Fruit fly (Drosophila melanogaster) whole organism, embryonic: ENCODE data around the gene Send1.

ENCODE experiments used
- Abd-B ChIP-seq: fragments of 200-800 bp; sonication (Bioruptor generic); optimal IDR thresholded peaks from 2 replicates; lab custom pipeline; 2018; ENCODE audit warnings: missing biosample characterization, mild to moderate bottlenecking, missing genetic modification characterization, moderate library complexity
- Asciz ChIP-seq: fragments of 200-800 bp; sonication (Bioruptor generic); optimal IDR thresholded peaks from 2 replicates; lab custom pipeline; 2017; ENCODE audit warnings: missing biosample characterization, mild to moderate bottlenecking, missing genetic modification characterization, missing genetic modification reagents
- Atf6 ChIP-seq: fragments of 200-800 bp; sonication (Bioruptor generic); IDR thresholded peaks from 2 replicates; pipeline ENCODE4 v1.3.6; 2022; ENCODE audit warnings: missing biosample characterization, missing genetic modification characterization
- CG10147 ChIP-seq: fragments of 200-800 bp; sonication (Bioruptor generic); optimal IDR thresholded peaks from 2 replicates; lab custom pipeline; 2019; ENCODE audit warnings: missing biosample characterization, mild to moderate bottlenecking, missing genetic modification characterization, moderate library complexity
- CG11560 ChIP-seq: fragments of 200-800 bp; sonication (Bioruptor generic); IDR thresholded peaks from 3 replicates; pipeline ENCODE4 v1.3.6; 2022; ENCODE audit warnings: missing biosample characterization, missing genetic modification characterization
- CG13624 ChIP-seq: fragments of 200-800 bp; sonication (Bioruptor generic); optimal IDR thresholded peaks from 2 replicates; lab custom pipeline; 2016; ENCODE audit warnings: missing biosample characterization, missing genetic modification characterization
- CG15073 ChIP-seq: fragments of 200-800 bp; sonication (Bioruptor generic); optimal IDR thresholded peaks from 2 replicates; lab custom pipeline; 2016; ENCODE audit warnings: missing biosample characterization, missing genetic modification characterization
- CG17359 ChIP-seq: fragments of 200-800 bp; sonication (Bioruptor generic); optimal IDR thresholded peaks from 3 replicates; lab custom pipeline; 2018; ENCODE audit warnings: missing biosample characterization, mild to moderate bottlenecking, missing genetic modification characterization, moderate library complexity
- CG17385 ChIP-seq: fragments of 200-800 bp; sonication (Bioruptor generic); optimal IDR thresholded peaks from 3 replicates; lab custom pipeline; 2018; ENCODE audit warnings: missing biosample characterization, mild to moderate bottlenecking, missing genetic modification characterization
- CG2120 ChIP-seq: fragments of 200-800 bp; sonication (Bioruptor generic); optimal IDR thresholded peaks from 3 replicates; lab custom pipeline; 2016; ENCODE audit warnings: missing biosample characterization, missing genetic modification characterization
- CG2129 ChIP-seq: fragments of 200-800 bp; sonication (Bioruptor generic); IDR thresholded peaks from 2 replicates; pipeline ENCODE4 v1.3.6; 2022; ENCODE audit warnings: missing biosample characterization, missing genetic modification characterization; ENCODE audit not compliant: partially characterized antibody
- CG2678 ChIP-seq: fragments of 200-800 bp; sonication (Bioruptor generic); optimal IDR thresholded peaks from 3 replicates; lab custom pipeline; 2019; ENCODE audit warnings: missing biosample characterization, mild to moderate bottlenecking, missing genetic modification characterization, moderate library complexity
- CG3065 ChIP-seq: fragments of 200-800 bp; sonication (Bioruptor generic); optimal IDR thresholded peaks from 2 replicates; lab custom pipeline; 2016; ENCODE audit warnings: missing biosample characterization, missing genetic modification characterization
- CG31441 ChIP-seq: fragments of 200-800 bp; sonication (Bioruptor generic); IDR thresholded peaks from 2 replicates; pipeline ENCODE4 v1.3.6; 2022; ENCODE audit warnings: missing biosample characterization, missing genetic modification characterization
- CG3163 ChIP-seq: fragments of 200-800 bp; sonication (Bioruptor generic); optimal IDR thresholded peaks from 3 replicates; lab custom pipeline; 2016; ENCODE audit warnings: missing biosample characterization, missing genetic modification characterization
- CG32532 ChIP-seq: fragments of 200-800 bp; sonication (Bioruptor generic); IDR thresholded peaks from 2 replicates; pipeline ENCODE4 v1.3.6; 2022; ENCODE audit warnings: missing biosample characterization, missing genetic modification characterization
- CG4404 ChIP-seq: fragments of 200-800 bp; sonication (Bioruptor generic); IDR thresholded peaks from 2 replicates; pipeline ENCODE4 v1.3.6; 2022; ENCODE audit warnings: missing biosample characterization, missing genetic modification characterization
- CG4617 ChIP-seq: fragments of 200-800 bp; sonication (Bioruptor generic); optimal IDR thresholded peaks from 3 replicates; lab custom pipeline; 2016; ENCODE audit warnings: missing biosample characterization, missing genetic modification characterization, borderline replicate concordance
- CG7745 ChIP-seq: fragments of 200-800 bp; sonication (Bioruptor generic); optimal IDR thresholded peaks from 2 replicates; lab custom pipeline; 2018; ENCODE audit warnings: missing biosample characterization, mild to moderate bottlenecking, missing genetic modification characterization, moderate library complexity
- CG7963 ChIP-seq: fragments of 200-800 bp; sonication (Bioruptor generic); IDR thresholded peaks from 3 replicates; pipeline ENCODE4 v1.3.6; 2022; ENCODE audit warnings: missing biosample characterization, missing genetic modification characterization; ENCODE audit not compliant: partially characterized antibody
- CG8924 ChIP-seq: fragments of 200-800 bp; optimal IDR thresholded peaks from 3 replicates; lab custom pipeline; 2019; ENCODE audit warnings: missing biosample characterization, mild to moderate bottlenecking, missing genetic modification characterization, moderate library complexity
- D19B ChIP-seq: fragments of 200-800 bp; sonication (Bioruptor generic); optimal IDR thresholded peaks from 2 replicates; lab custom pipeline; 2017; ENCODE audit warnings: missing biosample characterization, mild to moderate bottlenecking, missing genetic modification characterization
- Eip74EF ChIP-seq, 2 experiments: fragments of 200-800 bp in 1 of 2; fragments of >200 bp in 1 of 2; sonication (Bioruptor generic) in 1 of 2; optimal IDR thresholded peaks; 2 replicates each; lab custom pipeline; 2017 to 2019; ENCODE audit warnings: missing biosample characterization in 2 of 2, missing genetic modification characterization in 2 of 2, mild to moderate bottlenecking in 1 of 2, moderate library complexity in 1 of 2
- H15 ChIP-seq: fragments of 200-800 bp; sonication (Bioruptor generic); IDR thresholded peaks from 3 replicates; pipeline ENCODE4 v1.3.6; 2022; ENCODE audit warnings: missing biosample characterization, missing genetic modification characterization
- HLH3B ChIP-seq: fragments of 200-800 bp; sonication (Bioruptor generic); IDR thresholded peaks from 2 replicates; pipeline ENCODE4 v1.3.6; 2022; ENCODE audit warnings: missing biosample characterization, missing genetic modification characterization
- HLH54F ChIP-seq: fragments of 200-800 bp; sonication (Bioruptor generic); optimal IDR thresholded peaks from 3 replicates; lab custom pipeline; 2016; ENCODE audit warnings: missing biosample characterization, missing genetic modification characterization
- Ptx1 ChIP-seq: fragments of 200-800 bp; sonication (Bioruptor generic); IDR thresholded peaks from 2 replicates; pipeline ENCODE4 v1.3.6; 2022; ENCODE audit warnings: missing biosample characterization, missing genetic modification characterization
- Sin3A ChIP-seq: fragments of >200 bp; optimal IDR thresholded peaks from 2 replicates; lab custom pipeline; 2018
- Sox102F ChIP-seq: fragments of 200-800 bp; sonication (Bioruptor generic); optimal IDR thresholded peaks from 2 replicates; lab custom pipeline; 2018; ENCODE audit warnings: missing biosample characterization, mild to moderate bottlenecking, missing genetic modification characterization, moderate library complexity
- Xbp1 ChIP-seq: fragments of 200-800 bp; sonication (Bioruptor generic); optimal IDR thresholded peaks from 3 replicates; lab custom pipeline; 2016; ENCODE audit warnings: missing biosample characterization, mild to moderate bottlenecking, missing genetic modification characterization
- ac ChIP-seq: fragments of 200-800 bp; sonication (Bioruptor generic); optimal IDR thresholded peaks from 3 replicates; lab custom pipeline; 2017; ENCODE audit warnings: missing biosample characterization, mild to moderate bottlenecking, missing genetic modification characterization
- az2 ChIP-seq: fragments of 200-800 bp; sonication (Bioruptor generic); optimal IDR thresholded peaks from 3 replicates; lab custom pipeline; 2016; ENCODE audit warnings: missing biosample characterization, missing genetic modification characterization
- br ChIP-seq: fragments of >200 bp; optimal IDR thresholded peaks from 2 replicates; lab custom pipeline; 2017
- cg ChIP-seq: fragments of 200-800 bp; sonication (Bioruptor generic); optimal IDR thresholded peaks from 3 replicates; lab custom pipeline; 2019; ENCODE audit warnings: missing biosample characterization, mild to moderate bottlenecking, missing genetic modification characterization, moderate library complexity
- chn ChIP-seq: fragments of 200-800 bp; sonication (Bioruptor generic); optimal IDR thresholded peaks from 2 replicates; lab custom pipeline; 2016; ENCODE audit warnings: missing biosample characterization, missing genetic modification characterization
- ewg ChIP-seq: fragments of 200-800 bp; sonication (Bioruptor generic); optimal IDR thresholded peaks from 3 replicates; lab custom pipeline; 2017; ENCODE audit warnings: mild to moderate bottlenecking, missing biosample characterization, missing genetic modification reagents, missing genetic modification characterization
- fu2 ChIP-seq: fragments of 200-800 bp; sonication (Bioruptor generic); optimal IDR thresholded peaks from 2 replicates; lab custom pipeline; 2016; ENCODE audit warnings: missing biosample characterization, missing genetic modification characterization
- h ChIP-seq: fragments of >200 bp; optimal IDR thresholded peaks from 2 replicates; lab custom pipeline; 2017
- jing ChIP-seq: fragments of 200-800 bp; sonication (Bioruptor generic); optimal IDR thresholded peaks from 2 replicates; lab custom pipeline; 2018; ENCODE audit warnings: missing biosample characterization, mild to moderate bottlenecking, missing genetic modification characterization
- mld ChIP-seq: fragments of 200-800 bp; sonication (Bioruptor generic); IDR thresholded peaks from 3 replicates; pipeline ENCODE4 v1.3.6; 2022; ENCODE audit warnings: missing biosample characterization, missing genetic modification characterization; ENCODE audit not compliant: partially characterized antibody
- nerfin-1 ChIP-seq: fragments of 200-800 bp; sonication (Bioruptor generic); optimal IDR thresholded peaks from 3 replicates; lab custom pipeline; 2019; ENCODE audit warnings: missing biosample characterization, mild to moderate bottlenecking, missing genetic modification characterization, moderate library complexity
- nmo ChIP-seq: fragments of 200-800 bp; sonication (Bioruptor generic); optimal IDR thresholded peaks from 2 replicates; lab custom pipeline; 2018; ENCODE audit warnings: missing biosample characterization, mild to moderate bottlenecking, missing genetic modification characterization, moderate library complexity
- pb ChIP-seq: fragments of 200-800 bp; sonication (Bioruptor generic); optimal IDR thresholded peaks from 3 replicates; lab custom pipeline; 2016; ENCODE audit warnings: missing biosample characterization, missing genetic modification characterization
- pfk ChIP-seq: fragments of 200-800 bp; sonication (Bioruptor generic); optimal IDR thresholded peaks from 2 replicates; lab custom pipeline; 2018; ENCODE audit warnings: missing biosample characterization, mild to moderate bottlenecking, missing genetic modification characterization, moderate library complexity
- slp2 ChIP-seq: fragments of 200-800 bp; sonication (Bioruptor generic); optimal IDR thresholded peaks from 2 replicates; lab custom pipeline; 2016; ENCODE audit warnings: missing biosample characterization, missing genetic modification characterization
- tgo ChIP-seq: fragments of 200-800 bp; sonication (Bioruptor generic); IDR thresholded peaks from 3 replicates; pipeline ENCODE4 v1.3.6; 2022; ENCODE audit warnings: missing biosample characterization, missing genetic modification characterization
- tna ChIP-seq: fragments of 200-800 bp; sonication (Bioruptor generic); IDR thresholded peaks from 2 replicates; pipeline ENCODE4 v1.3.6; 2022; ENCODE audit warnings: missing biosample characterization, missing genetic modification characterization; ENCODE audit not compliant: partially characterized antibody
- tup ChIP-seq: fragments of 200-800 bp; sonication (Bioruptor generic); optimal IDR thresholded peaks from 2 replicates; lab custom pipeline; 2016; ENCODE audit warnings: missing biosample characterization, mild to moderate bottlenecking, missing genetic modification characterization, moderate library complexity
- zfh1 ChIP-seq: fragments of 200-800 bp; sonication (Bioruptor generic); IDR thresholded peaks from 3 replicates; pipeline ENCODE4 v1.3.6; 2022; ENCODE audit warnings: missing biosample characterization, missing genetic modification characterization

Gene Send1

DNA sequence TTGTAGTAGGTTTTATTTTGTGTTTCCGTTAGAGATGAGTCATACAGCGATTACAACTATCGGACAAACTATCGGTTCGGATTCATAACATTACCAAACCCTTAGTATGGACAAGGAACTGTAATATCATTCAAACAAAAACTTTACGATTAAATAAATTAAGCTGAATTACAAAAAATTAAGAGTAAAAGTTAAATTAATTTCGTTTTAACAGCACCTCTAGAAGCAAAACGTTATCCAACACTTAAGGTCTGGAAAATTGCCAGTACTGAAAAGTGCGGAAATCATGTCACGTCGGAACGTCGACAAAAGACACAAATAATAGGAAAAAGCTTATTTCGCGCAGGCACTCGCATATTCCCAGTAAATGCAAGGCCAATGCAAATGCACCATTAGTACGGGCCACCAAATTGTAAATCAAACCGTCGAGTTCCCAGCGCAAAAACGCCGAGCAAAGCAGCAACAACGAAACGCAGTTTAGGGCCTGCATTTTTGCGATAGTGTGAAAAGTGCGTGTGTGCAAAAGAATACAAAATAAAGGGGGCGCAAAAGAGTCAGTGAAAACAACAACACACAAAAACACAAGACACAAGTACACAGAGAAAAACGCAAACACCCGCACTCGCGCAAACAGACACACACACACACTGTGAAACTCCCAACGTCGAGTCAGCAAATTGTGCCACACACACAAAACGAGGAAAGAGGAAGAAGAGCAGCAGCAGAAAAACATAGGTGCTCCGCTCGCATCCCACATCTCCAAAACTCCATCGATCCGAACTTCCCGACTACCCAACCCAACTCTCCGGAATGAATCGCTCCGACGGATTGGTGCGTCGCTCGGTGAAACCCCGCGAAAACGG, 28.4 kb downstream of the Send1 start, which contains the start of the genes CG15387 and sau (continued):
- TF ChIP-seq CG17359 (tag; lab: Kevin White, UChicago), result peak; percentile 84
- TF ChIP-seq chn, result peak; percentile 93
- TF ChIP-seq h (lab: Kevin White, UChicago), result no peak
- peak; percentile 96 for TF ChIP-seq CG2120 (GFP tag; lab: Kevin White, UChicago)
- peak; percentile 81 for TF ChIP-seq zfh1 (GFP tag; lab: Robert Waterston, UW)
- TF ChIP-seq Eip74EF (GFP tag; optimal IDR thresholded peaks at IDR 0.05; lab: Kevin White, UChicago), result peak in 1 of 2 experiments; percentile 65
- TF ChIP-seq CG15073 (GFP tag; lab: Kevin White, UChicago), result peak; percentile 49
- peak; percentile 86 for TF ChIP-seq Sox102F
- peak; percentile 90 for TF ChIP-seq slp2 (GFP tag; lab: Kevin White, UChicago)
- peak; percentile 9 for TF ChIP-seq jing (GFP tag; lab: Kevin White, UChicago)
- TF ChIP-seq pb (GFP tag; lab: Kevin White, UChicago), result peak; percentile 86
- TF ChIP-seq CG2678 (tag; lab: Kevin White, UChicago), result peak; percentile 88
- TF ChIP-seq HLH54F (GFP tag; lab: Kevin White, UChicago), result peak; percentile 93
- TF ChIP-seq CG13624, result peak; percentile 92
- no peak for TF ChIP-seq CG7745
- TF ChIP-seq CG3065 (GFP tag; lab: Kevin White, UChicago), result peak; percentile 79
- TF ChIP-seq pfk (GFP tag; lab: Kevin White, UChicago), result peak; percentile 32
- peak; percentile 90 for TF ChIP-seq Atf6
- TF ChIP-seq tup (GFP tag; lab: Kevin White, UChicago), result peak; percentile 79
- TF ChIP-seq CG31441 (GFP tag; lab: Robert Waterston, UW), result peak; percentile 85
- peak; percentile 79 for TF ChIP-seq CG4404 (GFP tag; lab: Robert Waterston, UW)
- peak; percentile 72; the same call in 1 of the 2 replicates for TF ChIP-seq tna (GFP tag; lab: Robert Waterston, UW)
- TF ChIP-seq CG11560 (tag; lab: Robert Waterston, UW), result peak; percentile 49; the same call in 2 of the 3 replicates
- peak; percentile 79 for TF ChIP-seq CG3163
- TF ChIP-seq Asciz (GFP tag; lab: Kevin White, UChicago), result peak; percentile 76
- TF ChIP-seq CG32532 (GFP tag; lab: Robert Waterston, UW), result peak; percentile 87
- TF ChIP-seq cg (GFP tag; lab: Kevin White, UChicago), result peak; percentile 73
- TF ChIP-seq nmo (GFP tag; lab: Kevin White, UChicago), result peak; percentile 91
- peak; percentile 79 for TF ChIP-seq HLH3B (GFP tag; lab: Robert Waterston, UW)
- peak; percentile 77; the same call in 2 of the 3 replicates for TF ChIP-seq CG7963
- TF ChIP-seq Abd-B, result peak; percentile 82
- TF ChIP-seq ewg, result peak; percentile 84
- peak; percentile 91 for TF ChIP-seq fu2 (GFP tag; lab: Kevin White, UChicago)
- peak; percentile 60 for TF ChIP-seq Sin3A (lab: Kevin White, UChicago)
- peak; percentile 84 for TF ChIP-seq CG10147 (GFP tag; lab: Kevin White, UChicago)
- TF ChIP-seq mld (GFP tag; lab: Robert Waterston, UW), result peak; percentile 90
- TF ChIP-seq Xbp1 (GFP tag; lab: Kevin White, UChicago), result peak; percentile 91
- TF ChIP-seq CG4617 (GFP tag; lab: Kevin White, UChicago), result peak; percentile 94
- peak; percentile 56 for TF ChIP-seq D19B (GFP tag; lab: Kevin White, UChicago)
- TF ChIP-seq nerfin-1 (tag; lab: Kevin White, UChicago), result peak; percentile 83
- peak; percentile 85 for TF ChIP-seq CG8924 (tag; lab: Kevin White, UChicago)
- TF ChIP-seq az2, result peak; percentile 84
- TF ChIP-seq Ptx1 (GFP tag; lab: Robert Waterston, UW), result peak; percentile 84
- TF ChIP-seq H15, result peak; percentile 76; the same call in 2 of the 3 replicates
- peak; percentile 79 for TF ChIP-seq CG17385
- peak; percentile 89 for TF ChIP-seq CG2129 (GFP tag; lab: Robert Waterston, UW)
- TF ChIP-seq tgo, result peak; percentile 86
- no peak for TF ChIP-seq br (lab: Kevin White, UChicago)
- TF ChIP-seq ac (GFP tag; lab: Kevin White, UChicago), result peak; percentile 45
